Fruit fly (Drosophila melanogaster): ENCODE data around the gene Socs16D.

The Socs16D gene

DNA sequence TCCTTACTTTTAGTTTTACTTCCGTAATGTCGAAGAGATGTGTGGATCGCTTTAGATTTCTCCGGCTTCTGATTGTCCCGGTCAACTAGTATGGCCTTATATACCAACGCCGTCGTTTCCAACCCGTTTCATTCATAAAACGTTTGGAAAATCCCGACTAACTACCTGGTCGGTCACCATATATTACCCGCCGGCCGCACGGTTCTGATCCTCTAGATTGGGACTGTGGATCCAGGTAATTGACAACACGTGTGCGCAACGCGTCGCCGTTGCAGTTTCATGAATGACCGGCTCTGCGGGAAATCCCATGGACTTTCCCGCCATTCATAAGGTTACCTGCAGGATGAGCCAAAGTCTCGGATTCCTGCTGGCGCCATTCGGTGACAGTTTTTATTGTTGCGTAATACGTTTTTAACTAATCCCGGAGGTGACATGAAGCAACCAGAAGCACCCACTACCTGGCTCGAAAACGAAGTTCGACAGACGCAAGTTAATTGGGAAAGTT, 7.7 kb downstream of the Socs16D start, which contains the start of gene CG12986:
CG12986 (minus strand) TSS at position 51 of the 505 bp plus-strand sequence.
- TF ChIP-seq OdsH (GFP tag; optimal IDR thresholded peaks at IDR 0.05) (no peak), Dfd (GFP tag; optimal IDR thresholded peaks at IDR 0.05) (no peak), brk (GFP tag; optimal IDR thresholded peaks at IDR 0.05) (no peak), usp (GFP tag; optimal IDR thresholded peaks at IDR 0.05) (no peak), Sp1 (GFP tag; optimal IDR thresholded peaks at IDR 0.05) (no peak), fru (GFP tag; optimal IDR thresholded peaks at IDR 0.05) (no peak), HLH106 (tag; optimal IDR thresholded peaks at IDR 0.05) (no peak), br (GFP tag; optimal IDR thresholded peaks at IDR 0.05) (no peak), jim (GFP tag; optimal IDR thresholded peaks at IDR 0.05) (no peak), Hnf4 (GFP tag; optimal IDR thresholded peaks at IDR 0.05) (no peak), dsf (GFP tag; optimal IDR thresholded peaks at IDR 0.05; ENCODE audit: borderline replicate concordance) (no peak), h (GFP tag; optimal IDR thresholded peaks at IDR 0.05) (no peak), N (GFP tag; optimal IDR thresholded peaks at IDR 0.05) (no peak), Rel (GFP tag; optimal IDR thresholded peaks at IDR 0.05) (no peak), Rel (tag; optimal IDR thresholded peaks at IDR 0.05) (no peak), CrebA (GFP tag; optimal IDR thresholded peaks at IDR 0.05; ENCODE audit: borderline replicate concordance) (no peak), Jra (GFP tag; optimal IDR thresholded peaks at IDR 0.05) (no peak), rgr (GFP tag; optimal IDR thresholded peaks at IDR 0.05) (no peak), ey (GFP tag; optimal IDR thresholded peaks at IDR 0.05) (no peak), Dif (GFP tag; optimal IDR thresholded peaks at IDR 0.05; ENCODE audit: partially characterized antibody) (no peak)

DNA sequence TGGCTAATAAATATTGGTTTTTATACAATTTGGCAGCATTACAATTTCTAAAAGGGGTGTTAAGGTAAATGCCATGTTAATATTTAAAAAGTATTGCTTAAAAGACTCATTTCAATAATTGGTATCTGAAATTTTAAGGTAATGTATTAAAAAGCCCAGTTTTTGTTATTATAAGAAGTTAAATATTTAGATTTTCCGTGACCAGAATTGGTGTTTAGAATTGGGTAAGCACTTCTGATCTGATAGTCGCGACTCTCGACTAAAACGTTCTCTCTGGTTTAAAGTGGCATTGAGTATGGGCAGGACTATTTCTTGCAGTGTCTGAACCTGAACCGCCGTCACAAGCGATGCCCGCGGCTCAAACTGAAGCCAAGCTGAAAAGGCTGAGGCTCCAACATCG, 10.9 kb downstream of the Socs16D start:
- TF ChIP-seq GATAd (GFP tag; optimal IDR thresholded peaks at IDR 0.05) (no peak), pan (optimal IDR thresholded peaks at IDR 0.05) (no peak), Mio (GFP tag; optimal IDR thresholded peaks at IDR 0.05) (no peak), ey (GFP tag; optimal IDR thresholded peaks at IDR 0.05) (peak; percentile 44), HLH106 (tag; optimal IDR thresholded peaks at IDR 0.05) (peak; percentile 58), Dfd (GFP tag; optimal IDR thresholded peaks at IDR 0.05) (no peak), sv (GFP tag; optimal IDR thresholded peaks at IDR 0.05) (no peak), Myc (optimal IDR thresholded peaks at IDR 0.05) (no peak), N (GFP tag; optimal IDR thresholded peaks at IDR 0.05) (no peak), psq (GFP tag; optimal IDR thresholded peaks at IDR 0.05) (peak; percentile 31), Abd-B (GFP tag; optimal IDR thresholded peaks at IDR 0.05) (no peak), Sp1 (GFP tag; optimal IDR thresholded peaks at IDR 0.05) (peak; percentile 68), h (GFP tag; optimal IDR thresholded peaks at IDR 0.05) (peak; percentile 54), br (GFP tag; optimal IDR thresholded peaks at IDR 0.05) (peak; percentile 3), jim (GFP tag; optimal IDR thresholded peaks at IDR 0.05) (no peak), OdsH (GFP tag; optimal IDR thresholded peaks at IDR 0.05) (peak; percentile 78), foxo (GFP tag; optimal IDR thresholded peaks at IDR 0.05) (peak in 1 of 2 experiments; percentile 45), dsf (GFP tag; optimal IDR thresholded peaks at IDR 0.05; ENCODE audit: borderline replicate concordance) (no peak), usp (GFP tag; optimal IDR thresholded peaks at IDR 0.05) (no peak), Hnf4 (GFP tag; optimal IDR thresholded peaks at IDR 0.05) (peak; percentile 21), Rel (GFP tag; optimal IDR thresholded peaks at IDR 0.05) (no peak), Rel (tag; optimal IDR thresholded peaks at IDR 0.05) (no peak), CG9705 (GFP tag; optimal IDR thresholded peaks at IDR 0.05) (no peak), CG32264 (GFP tag; optimal IDR thresholded peaks at IDR 0.05) (no peak), sage (GFP tag; optimal IDR thresholded peaks at IDR 0.05) (no peak), tai (GFP tag; optimal IDR thresholded peaks at IDR 0.05) (no peak), fru (GFP tag; optimal IDR thresholded peaks at IDR 0.05) (peak; percentile 40), Vsx2 (GFP tag; optimal IDR thresholded peaks at IDR 0.05; ENCODE audit: partially characterized antibody) (no peak), brk (GFP tag; optimal IDR thresholded peaks at IDR 0.05) (no peak), Dif (GFP tag; optimal IDR thresholded peaks at IDR 0.05; ENCODE audit: partially characterized antibody) (no peak), dl (GFP tag; optimal IDR thresholded peaks at IDR 0.05; ENCODE audit: insufficient read depth in 1 of 2, partially characterized antibody in 2 of 2) (no peak), woc (GFP tag; optimal IDR thresholded peaks at IDR 0.05) (peak; percentile 45), CrebA (GFP tag; optimal IDR thresholded peaks at IDR 0.05; ENCODE audit: borderline replicate concordance) (no peak), dmrt93B (GFP tag; optimal IDR thresholded peaks at IDR 0.05) (peak; percentile 15), Hr78 (GFP tag; optimal IDR thresholded peaks at IDR 0.05) (no peak), Jra (GFP tag; optimal IDR thresholded peaks at IDR 0.05) (no peak), lola (GFP tag; optimal IDR thresholded peaks at IDR 0.05) (no peak), Hr83 (GFP tag; optimal IDR thresholded peaks at IDR 0.05; ENCODE audit: poor library complexity, severe bottlenecking) (no peak), rgr (GFP tag; optimal IDR thresholded peaks at IDR 0.05) (peak; percentile 3)
